Fruit fly (Drosophila melanogaster) whole organism: ENCODE results near the gene CG33333.

Experiments
- CG8478 ChIP-seq: fragments of >200 bp; optimal IDR thresholded peaks from 2 replicates; lab custom pipeline; 2018; ENCODE audit warnings: inconsistent platforms
- psq ChIP-seq: fragments of >200 bp; optimal IDR thresholded peaks from 2 replicates; lab custom pipeline; 2017
- usp ChIP-seq: fragments of >200 bp; optimal IDR thresholded peaks from 2 replicates; lab custom pipeline; 2017; ENCODE audit warnings: missing biosample characterization, missing genetic modification characterization, mixed read lengths

dm6 chr3R:17391313-17391845 lies 25.9 kb upstream of the CG33333 start, which contains the start of the genes Brf and sds22:
- TF ChIP-seq CG8478 (no peak), usp (GFP tag; lab: Kevin White, UChicago) (no peak), psq (no peak)
